Fruit fly (Drosophila melanogaster): Measurements from ENCODE around the gene mex1.

DNA sequence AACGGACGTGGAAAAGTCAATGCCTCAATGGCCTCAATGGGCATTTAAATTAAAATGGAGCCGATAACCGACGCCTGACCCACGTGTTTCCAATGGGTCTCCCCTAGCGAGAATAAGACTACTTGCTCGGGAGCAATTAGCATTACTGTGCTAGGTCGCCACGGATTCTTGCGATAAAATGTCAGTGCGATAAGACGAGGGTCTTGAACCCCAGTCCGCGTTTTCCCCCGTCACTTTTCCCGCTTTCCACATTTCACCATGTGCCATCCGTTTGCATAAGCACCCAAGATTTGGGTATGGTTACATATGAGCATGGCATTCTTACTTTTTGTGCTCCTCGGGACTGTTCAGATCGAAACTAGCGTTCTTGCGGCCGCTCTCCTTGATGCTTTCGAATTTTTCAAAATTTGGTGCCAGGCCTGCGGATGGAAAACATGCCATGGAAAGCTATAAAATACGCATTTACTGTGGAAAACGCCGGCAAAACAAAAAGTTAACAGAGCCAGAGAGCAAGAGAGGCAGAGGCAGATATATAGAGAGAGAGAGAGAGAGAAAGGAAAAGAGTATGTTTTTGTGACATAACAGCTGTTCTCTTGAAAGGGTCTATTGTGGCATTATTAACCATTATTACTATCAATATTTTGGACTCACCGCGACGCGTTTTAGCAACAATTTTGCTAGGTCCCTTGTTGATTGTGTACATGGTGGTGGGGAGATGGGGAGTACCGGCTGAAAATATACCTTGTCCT lies 12.1 kb downstream of the mex1 start:
- TF ChIP-seq ovo (GFP tag; optimal IDR thresholded peaks at IDR 0.05): no peak
- no peak for TF ChIP-seq CG7101 (tag; optimal IDR thresholded peaks at IDR 0.05)
- TF ChIP-seq CG7045 (GFP tag; optimal IDR thresholded peaks at IDR 0.05): no peak
- TF ChIP-seq Hr96 (GFP tag; optimal IDR thresholded peaks at IDR 0.05): no peak
- no peak for TF ChIP-seq kay (GFP tag; ENCODE audit: borderline replicate concordance)
- no peak for TF ChIP-seq cic (GFP tag; optimal IDR thresholded peaks at IDR 0.05)
- TF ChIP-seq CG5204 (GFP tag; optimal IDR thresholded peaks at IDR 0.05): no peak
- TF ChIP-seq Crg-1 (GFP tag; optimal IDR thresholded peaks at IDR 0.05): no peak
